Worm (Caenorhabditis elegans): ENCODE data around the gene unc-79.
A peak's percentile ranks its signal among the peaks of the same experiment; 100 is the strongest.

Gene unc-79

ce11 chrIII:4099884-4100596, 33.6 kb downstream of the unc-79 start (continued):
- peak; percentile 23 for TF ChIP-seq nhr-6 (tag; optimal IDR thresholded peaks at IDR 0.05)
- peak; percentile 38 for TF ChIP-seq ceh-16 (tag; optimal IDR thresholded peaks at IDR 0.05)
- peak; percentile 85 for TF ChIP-seq sma-3 (GFP tag; optimal IDR thresholded peaks at IDR 0.05)
- TF ChIP-seq lsy-2 (tag; optimal IDR thresholded peaks at IDR 0.05), result peak in 1 of 2 experiments; percentile 74
- peak; percentile 79 for TF ChIP-seq egl-27 (tag; optimal IDR thresholded peaks at IDR 0.05)
- TF ChIP-seq sem-4 (tag; optimal IDR thresholded peaks at IDR 0.05), result peak; percentile 67
- TF ChIP-seq ztf-4 (tag; optimal IDR thresholded peaks at IDR 0.05), result peak; percentile 86
- peak; percentile 75 for TF ChIP-seq C34F6.9 (tag; optimal IDR thresholded peaks at IDR 0.05)
- no peak for TF ChIP-seq zag-1 (tag; optimal IDR thresholded peaks at IDR 0.05)

ce11 chrIII:4101016-4101415, 34.6 kb downstream of the unc-79 start:
- TF ChIP-seq ama-1 (optimal IDR thresholded peaks at IDR 0.05) (no peak), sma-9 (GFP tag; optimal IDR thresholded peaks at IDR 0.05) (peak; percentile 14), sma-9 (tag; optimal IDR thresholded peaks at IDR 0.05) (no peak), sma-3 (GFP tag; optimal IDR thresholded peaks at IDR 0.05) (peak; percentile 10)

ce11 chrIII:4102039-4102438, 35.6 kb downstream of the unc-79 start:
- TF ChIP-seq nhr-12 (tag; optimal IDR thresholded peaks at IDR 0.05) (no peak), mbf-1 (tag; optimal IDR thresholded peaks at IDR 0.05) (no peak), nhr-6 (tag; optimal IDR thresholded peaks at IDR 0.05) (no peak), elt-3 (tag; optimal IDR thresholded peaks at IDR 0.05) (no peak), egl-27 (tag; optimal IDR thresholded peaks at IDR 0.05) (no peak), nhr-11 (tag; optimal IDR thresholded peaks at IDR 0.05) (no peak), ztf-1 (GFP tag; conservative IDR thresholded peaks at IDR 0.05) (no peak), R02D3.7 (tag; optimal IDR thresholded peaks at IDR 0.05) (no peak), alr-1 (tag; optimal IDR thresholded peaks at IDR 0.05) (no peak), ama-1 (optimal IDR thresholded peaks at IDR 0.05) (no peak), nhr-10 (tag; optimal IDR thresholded peaks at IDR 0.05) (no peak)

ce11 chrIII:4103171-4103570, 36.7 kb downstream of the unc-79 start:
- no peak for TF ChIP-seq ztf-4 (tag; optimal IDR thresholded peaks at IDR 0.05)
- TF ChIP-seq F13H6.1 (tag; optimal IDR thresholded peaks at IDR 0.05), result no peak
- no peak for TF ChIP-seq fos-1 (tag; optimal IDR thresholded peaks at IDR 0.05)
- no peak for TF ChIP-seq R02D3.7 (tag; optimal IDR thresholded peaks at IDR 0.05)
- TF ChIP-seq mdl-1 (tag; optimal IDR thresholded peaks at IDR 0.05), result no peak
- no peak for TF ChIP-seq dmd-4 (tag; optimal IDR thresholded peaks at IDR 0.05)
- TF ChIP-seq Y55F3AM.14 (GFP tag; optimal IDR thresholded peaks at IDR 0.05), result no peak
- TF ChIP-seq alr-1 (tag; optimal IDR thresholded peaks at IDR 0.05), result no peak
- no peak for TF ChIP-seq sem-4 (tag; optimal IDR thresholded peaks at IDR 0.05)
- no peak for TF ChIP-seq egl-27 (tag; optimal IDR thresholded peaks at IDR 0.05)
- TF ChIP-seq nhr-10 (tag; optimal IDR thresholded peaks at IDR 0.05), result no peak
- TF ChIP-seq snpc-4 (tag; optimal IDR thresholded peaks at IDR 0.05), result no peak
- TF ChIP-seq ceh-16 (tag; optimal IDR thresholded peaks at IDR 0.05), result no peak
- TF ChIP-seq nhr-6 (tag; optimal IDR thresholded peaks at IDR 0.05), result no peak
- no peak for TF ChIP-seq skn-1 (tag; optimal IDR thresholded peaks at IDR 0.05)
- TF ChIP-seq ztf-1 (GFP tag; conservative IDR thresholded peaks at IDR 0.05), result no peak
- no peak for TF ChIP-seq elt-3 (tag; optimal IDR thresholded peaks at IDR 0.05)
- TF ChIP-seq peb-1 (tag; optimal IDR thresholded peaks at IDR 0.05), result no peak
- no peak for TF ChIP-seq unc-62 (GFP tag; optimal IDR thresholded peaks at IDR 0.05)

- TF ChIP-seq C34F6.9 (tag; optimal IDR thresholded peaks at IDR 0.05) (no peak), nhr-10 (tag; optimal IDR thresholded peaks at IDR 0.05) (no peak), elt-3 (tag; optimal IDR thresholded peaks at IDR 0.05) (no peak), nhr-11 (tag; optimal IDR thresholded peaks at IDR 0.05) (no peak), egl-27 (tag; optimal IDR thresholded peaks at IDR 0.05) (no peak), alr-1 (tag; optimal IDR thresholded peaks at IDR 0.05) (no peak), elt-1 (tag; optimal IDR thresholded peaks at IDR 0.05) (no peak), nhr-237 (tag; optimal IDR thresholded peaks at IDR 0.05) (no peak)
Measured at ce11 chrIII:4106611-4107010, 40.2 kb downstream of the unc-79 start.

ce11 chrIII:4107227-4107626, 40.8 kb downstream of the unc-79 start:
- no peak for TF ChIP-seq alr-1 (tag; optimal IDR thresholded peaks at IDR 0.05)
- no peak for TF ChIP-seq ztf-4 (tag; optimal IDR thresholded peaks at IDR 0.05)
- TF ChIP-seq blmp-1 (tag; optimal IDR thresholded peaks at IDR 0.05; ENCODE audit: insufficient read depth), result no peak
- TF ChIP-seq crh-2 (tag; optimal IDR thresholded peaks at IDR 0.05), result no peak
